Worm (Caenorhabditis elegans): ENCODE data around the gene B0393.5.
A peak's percentile ranks its signal among the peaks of the same experiment; 100 is the strongest.
"Not testable (repeated sequence)": the region's sequence is repeated elsewhere in the genome, so short reads cannot be mapped to it uniquely, and the experiment has no call there.

- not testable (repeated sequence) for TF ChIP-seq nhr-6 (tag; optimal IDR thresholded peaks at IDR 0.05)
- 0 out of 2 replicates have a peak, but pooled peaks have one; percentile 39 for TF ChIP-seq snpc-1.2 (GFP tag; IDR thresholded peaks at IDR 0.05)
Observed at ce11 chrIII:4752569-4752968, 13.0 kb upstream of the B0393.5 start.

Data from whole organism, L4 larva.